Fruit fly (Drosophila melanogaster): ENCODE results near the gene IntS4.

The IntS4 gene

dm6 chrX:8520517-8520916, 38.1 kb downstream of the IntS4 start:
- TF ChIP-seq CG15710 (tag; optimal IDR thresholded peaks at IDR 0.05), result no peak
- TF ChIP-seq CG32121 (GFP tag; IDR thresholded peaks at IDR 0.05), result no peak
- TF ChIP-seq CG4496 (GFP tag; IDR thresholded peaks at IDR 0.05), result no peak
- no peak for TF ChIP-seq CG10348 (GFP tag; IDR thresholded peaks at IDR 0.05)
- TF ChIP-seq gl (tag; optimal IDR thresholded peaks at IDR 0.05), result no peak
- TF ChIP-seq CG8159 (tag; optimal IDR thresholded peaks at IDR 0.05), result no peak
- no peak for TF ChIP-seq Ets98B (GFP tag; IDR thresholded peaks at IDR 0.05)
- no peak for TF ChIP-seq CG9948 (tag; optimal IDR thresholded peaks at IDR 0.05)
- no peak for TF ChIP-seq CG34367 (tag; optimal IDR thresholded peaks at IDR 0.05)
- no peak for TF ChIP-seq D1 (tag; optimal IDR thresholded peaks at IDR 0.05)

dm6 chrX:8518025-8518661, 40.4 kb downstream of the IntS4 start:
- peak; percentile 16 for TF ChIP-seq EcR (GFP tag; optimal IDR thresholded peaks at IDR 0.05)
- TF ChIP-seq CG34367 (tag; optimal IDR thresholded peaks at IDR 0.05), result peak; percentile 17
- TF ChIP-seq CG17806 (tag; optimal IDR thresholded peaks at IDR 0.05), result no peak
- no peak for TF ChIP-seq D1 (tag; optimal IDR thresholded peaks at IDR 0.05)
- TF ChIP-seq CG12605 (GFP tag; IDR thresholded peaks at IDR 0.05), result peak; percentile 5; the same call in 1 of the 2 replicates
- TF ChIP-seq Ets98B (GFP tag; IDR thresholded peaks at IDR 0.05), result no peak; the same call in 1 of the 2 replicates
- TF ChIP-seq gl (tag; optimal IDR thresholded peaks at IDR 0.05), result peak; percentile 19
- peak; percentile 16 for TF ChIP-seq CG15710 (tag; optimal IDR thresholded peaks at IDR 0.05)
- TF ChIP-seq fd96Ca (GFP tag; IDR thresholded peaks at IDR 0.05), result no peak
- TF ChIP-seq Pif1A (GFP tag; optimal IDR thresholded peaks at IDR 0.05), result no peak
- TF ChIP-seq CG14655 (GFP tag; optimal IDR thresholded peaks at IDR 0.05), result no peak
- TF ChIP-seq CG8301 (tag; optimal IDR thresholded peaks at IDR 0.05), result no peak
- no peak for TF ChIP-seq CG10348 (GFP tag; IDR thresholded peaks at IDR 0.05)
- TF ChIP-seq Pif1B (GFP tag; optimal IDR thresholded peaks at IDR 0.05), result no peak
- TF ChIP-seq CG4496 (GFP tag; IDR thresholded peaks at IDR 0.05), result peak; percentile 48; the same call in 2 of the 3 replicates
- peak; percentile 14 for TF ChIP-seq CG8159 (tag; optimal IDR thresholded peaks at IDR 0.05)
- no peak for TF ChIP-seq rn (GFP tag; IDR thresholded peaks at IDR 0.05)
- TF ChIP-seq CG32121 (GFP tag; IDR thresholded peaks at IDR 0.05), result no peak
- TF ChIP-seq CG9948 (tag; optimal IDR thresholded peaks at IDR 0.05), result no peak
- TF ChIP-seq Snoo (tag; optimal IDR thresholded peaks at IDR 0.05), result no peak
- TF ChIP-seq CG13204 (GFP tag; optimal IDR thresholded peaks at IDR 0.05), result no peak

dm6 chrX:8517121-8518024, 41.2 kb downstream of the IntS4 start, which contains the start of gene Nrg:
Gene Nrg, plus strand, starts transcription at chrX:8517373.
- TF ChIP-seq gl (tag; optimal IDR thresholded peaks at IDR 0.05) (no peak), CG14655 (GFP tag; optimal IDR thresholded peaks at IDR 0.05) (no peak), CG34367 (tag; optimal IDR thresholded peaks at IDR 0.05) (no peak), CG10348 (GFP tag; IDR thresholded peaks at IDR 0.05) (no peak), CG32121 (GFP tag; IDR thresholded peaks at IDR 0.05) (peak; percentile 50), EcR (GFP tag; optimal IDR thresholded peaks at IDR 0.05) (no peak), CG8159 (tag; optimal IDR thresholded peaks at IDR 0.05) (no peak), CG8301 (tag; optimal IDR thresholded peaks at IDR 0.05) (no peak), CG15710 (tag; optimal IDR thresholded peaks at IDR 0.05) (no peak), fd96Ca (GFP tag; IDR thresholded peaks at IDR 0.05) (peak; percentile 27; the same call in 1 of the 3 replicates), CG13204 (GFP tag; optimal IDR thresholded peaks at IDR 0.05) (no peak), Pif1B (GFP tag; optimal IDR thresholded peaks at IDR 0.05) (no peak), Snoo (tag; optimal IDR thresholded peaks at IDR 0.05) (no peak), D1 (tag; optimal IDR thresholded peaks at IDR 0.05) (peak; percentile 26), rn (GFP tag; IDR thresholded peaks at IDR 0.05) (no peak), Pif1A (GFP tag; optimal IDR thresholded peaks at IDR 0.05) (peak; percentile 47), CG12605 (GFP tag; IDR thresholded peaks at IDR 0.05) (no peak), CG17806 (tag; optimal IDR thresholded peaks at IDR 0.05) (no peak), CG9948 (tag; optimal IDR thresholded peaks at IDR 0.05) (peak; percentile 1), CG4496 (GFP tag; IDR thresholded peaks at IDR 0.05) (0 out of 3 replicates have a peak, but pooled peaks have one; percentile 51), Ets98B (GFP tag; IDR thresholded peaks at IDR 0.05) (no peak; the same call in 1 of the 2 replicates)

- TF ChIP-seq CG15710 (tag; optimal IDR thresholded peaks at IDR 0.05), result no peak
- TF ChIP-seq CG13204 (GFP tag; optimal IDR thresholded peaks at IDR 0.05), result peak; percentile 72
- TF ChIP-seq rn (GFP tag; IDR thresholded peaks at IDR 0.05), result no peak
These were observed 46.3 kb downstream of the IntS4 start for dm6 chrX:8512251-8512650.

- TF ChIP-seq Pif1A (GFP tag; optimal IDR thresholded peaks at IDR 0.05), result peak; percentile 1
- TF ChIP-seq CG34367 (tag; optimal IDR thresholded peaks at IDR 0.05), result no peak
These were observed 47.9 kb downstream of the IntS4 start for dm6 chrX:8510731-8511130.

Data from whole organism, pupa.